Fruit fly (Drosophila melanogaster): ENCODE results near the gene CG43319.

DNA sequence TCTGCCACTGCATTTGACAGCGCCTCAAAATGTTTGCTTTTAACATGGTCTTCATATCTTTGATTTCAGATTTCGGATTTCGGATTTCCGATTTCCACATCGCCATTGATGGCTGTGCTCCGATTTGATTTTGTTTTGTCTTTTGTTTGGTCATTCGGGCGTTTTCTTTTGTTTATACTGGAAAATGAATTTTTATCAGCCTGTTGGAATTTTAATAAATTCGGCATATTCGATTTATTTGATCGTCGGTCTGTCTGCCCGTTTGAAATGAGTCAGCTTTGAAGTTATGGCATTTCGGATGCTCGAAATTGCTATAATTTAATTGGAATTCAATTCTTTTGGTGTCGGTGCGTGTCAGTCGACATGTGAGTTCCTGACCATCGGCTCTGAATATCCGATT, 46.6 kb downstream of the CG43319 start:
- TF ChIP-seq h (GFP tag; optimal IDR thresholded peaks at IDR 0.05) (no peak), HLH106 (tag; optimal IDR thresholded peaks at IDR 0.05) (no peak), tai (GFP tag; optimal IDR thresholded peaks at IDR 0.05) (no peak), Abd-B (GFP tag; optimal IDR thresholded peaks at IDR 0.05) (no peak), br (GFP tag; optimal IDR thresholded peaks at IDR 0.05) (no peak), psq (GFP tag; optimal IDR thresholded peaks at IDR 0.05) (no peak), pan (optimal IDR thresholded peaks at IDR 0.05) (no peak), Dfd (GFP tag; optimal IDR thresholded peaks at IDR 0.05) (no peak), Mio (GFP tag; optimal IDR thresholded peaks at IDR 0.05) (no peak)
